Fruit fly (Drosophila melanogaster) whole organism, embryonic: ENCODE measurements around the gene CG7530.

Source experiments
- CG10565 ChIP-seq: fragments of 200-800 bp; sonication (Bioruptor generic); optimal IDR thresholded peaks from 3 replicates; lab custom pipeline; 2016; ENCODE audit warnings: missing biosample characterization, mild to moderate bottlenecking, missing genetic modification characterization
- CG13123 ChIP-seq: fragments of 200-800 bp; sonication (Bioruptor generic); optimal IDR thresholded peaks from 2 replicates; lab custom pipeline; 2016; ENCODE audit warnings: missing biosample characterization, missing genetic modification characterization
- CG13424 ChIP-seq: fragments of 200-800 bp; sonication (Bioruptor generic); optimal IDR thresholded peaks from 2 replicates; lab custom pipeline; 2019; ENCODE audit warnings: missing biosample characterization, mild to moderate bottlenecking, missing genetic modification characterization, moderate library complexity
- CG14441 ChIP-seq: fragments of 200-800 bp; sonication (Bioruptor generic); IDR thresholded peaks from 2 replicates; pipeline ENCODE4 v1.3.6; 2022; ENCODE audit warnings: missing biosample characterization, missing genetic modification characterization
- CG14710 ChIP-seq: fragments of 200-800 bp; sonication (Bioruptor generic); optimal IDR thresholded peaks from 3 replicates; lab custom pipeline; 2019; ENCODE audit warnings: missing biosample characterization, mild to moderate bottlenecking, missing genetic modification characterization, moderate library complexity
- CG15479 ChIP-seq: fragments of 200-800 bp; sonication (Bioruptor generic); optimal IDR thresholded peaks from 3 replicates; lab custom pipeline; 2019; ENCODE audit warnings: missing biosample characterization, mild to moderate bottlenecking, missing genetic modification characterization, moderate library complexity
- CG17568 ChIP-seq: fragments of 200-800 bp; sonication (Bioruptor generic); optimal IDR thresholded peaks from 2 replicates; lab custom pipeline; 2018; ENCODE audit warnings: missing biosample characterization, mild to moderate bottlenecking, missing genetic modification characterization, moderate library complexity
- CG2889 ChIP-seq: fragments of 200-800 bp; sonication (Bioruptor generic); IDR thresholded peaks from 3 replicates; pipeline ENCODE4 v1.3.6; 2022; ENCODE audit warnings: missing biosample characterization, missing genetic modification characterization
- CG30431 ChIP-seq: fragments of 200-800 bp; sonication (Bioruptor generic); optimal IDR thresholded peaks from 2 replicates; lab custom pipeline; 2017; ENCODE audit warnings: missing biosample characterization, missing genetic modification characterization
- CG32767 ChIP-seq: fragments of 200-800 bp; sonication (Bioruptor generic); IDR thresholded peaks from 2 replicates; pipeline ENCODE4 v1.3.6; 2022; ENCODE audit warnings: missing biosample characterization, missing genetic modification characterization
- CG32772 ChIP-seq: fragments of 200-800 bp; sonication (Bioruptor generic); IDR thresholded peaks from 2 replicates; pipeline ENCODE4 v1.3.6; 2022; ENCODE audit warnings: missing biosample characterization, missing genetic modification characterization
- CG34376 ChIP-seq: fragments of 200-800 bp; sonication (Bioruptor generic); optimal IDR thresholded peaks from 2 replicates; lab custom pipeline; 2018; ENCODE audit warnings: missing biosample characterization, mild to moderate bottlenecking, missing genetic modification characterization
- CG3847 ChIP-seq: fragments of 200-800 bp; sonication (Bioruptor generic); IDR thresholded peaks from 2 replicates; pipeline ENCODE4 v1.3.6; 2022; ENCODE audit warnings: missing biosample characterization, missing genetic modification characterization
- CG4707 ChIP-seq: fragments of 200-800 bp; sonication (Bioruptor generic); optimal IDR thresholded peaks from 2 replicates; lab custom pipeline; 2018; ENCODE audit warnings: missing biosample characterization, mild to moderate bottlenecking, missing genetic modification characterization, moderate library complexity
- CG4730 ChIP-seq: fragments of 200-800 bp; sonication (Bioruptor generic); IDR thresholded peaks from 2 replicates; pipeline ENCODE4 v1.3.6; 2022; ENCODE audit warnings: missing biosample characterization, missing genetic modification characterization
- CG6765 ChIP-seq: fragments of 200-800 bp; sonication (Bioruptor generic); optimal IDR thresholded peaks from 3 replicates; lab custom pipeline; 2017; ENCODE audit warnings: missing biosample characterization, mild to moderate bottlenecking, missing genetic modification characterization
- CG6791 ChIP-seq: fragments of 200-800 bp; sonication (Bioruptor generic); IDR thresholded peaks from 3 replicates; pipeline ENCODE4 v1.3.6; 2022; ENCODE audit warnings: missing biosample characterization, missing genetic modification characterization; ENCODE audit not compliant: partially characterized antibody
- CG8478 ChIP-seq: fragments of >200 bp; optimal IDR thresholded peaks from 2 replicates; lab custom pipeline; 2018
- CG9876 ChIP-seq: fragments of 200-800 bp; sonication (Bioruptor generic); optimal IDR thresholded peaks from 2 replicates; lab custom pipeline; 2016; ENCODE audit warnings: missing biosample characterization, missing genetic modification characterization
- CkIIα-i1 ChIP-seq: fragments of 200-800 bp; sonication (Bioruptor generic); IDR thresholded peaks from 2 replicates; pipeline ENCODE4 v1.3.6; 2022; ENCODE audit warnings: missing biosample characterization, missing genetic modification characterization
- Doc3 ChIP-seq: fragments of 200-800 bp; sonication (Bioruptor generic); IDR thresholded peaks from 3 replicates; pipeline ENCODE4 v1.3.6; 2022; ENCODE audit warnings: missing biosample characterization, missing genetic modification characterization; ENCODE audit not compliant: partially characterized antibody
- Gsc ChIP-seq: fragments of 200-800 bp; sonication (Bioruptor generic); IDR thresholded peaks from 2 replicates; pipeline ENCODE4 v1.3.6; 2022; ENCODE audit warnings: missing biosample characterization, missing genetic modification characterization
- HHEX ChIP-seq: fragments of 200-800 bp; sonication (Bioruptor generic); optimal IDR thresholded peaks from 3 replicates; lab custom pipeline; 2017; ENCODE audit warnings: missing biosample characterization, mild to moderate bottlenecking, missing genetic modification characterization, missing genetic modification reagents
- HLH54F ChIP-seq: fragments of 200-800 bp; sonication (Bioruptor generic); optimal IDR thresholded peaks from 3 replicates; lab custom pipeline; 2016; ENCODE audit warnings: missing biosample characterization, missing genetic modification characterization
- NK7.1 ChIP-seq: fragments of 200-800 bp; sonication (Bioruptor generic); optimal IDR thresholded peaks from 3 replicates; lab custom pipeline; 2016; ENCODE audit warnings: missing biosample characterization, missing genetic modification characterization
- Nf-YA ChIP-seq: fragments of 200-800 bp; sonication (Bioruptor generic); IDR thresholded peaks from 2 replicates; pipeline ENCODE4 v1.3.6; 2022; ENCODE audit warnings: missing biosample characterization, missing genetic modification characterization
- Nf-YC ChIP-seq: fragments of 200-800 bp; optimal IDR thresholded peaks from 3 replicates; lab custom pipeline; 2019; ENCODE audit warnings: missing biosample characterization, mild to moderate bottlenecking, missing genetic modification characterization, moderate library complexity
- Tbp ChIP-seq: fragments of >200 bp; optimal IDR thresholded peaks from 2 replicates; lab custom pipeline; 2018; ENCODE audit warnings: missing biosample characterization, missing genetic modification characterization
- amos ChIP-seq: fragments of 200-800 bp; sonication (Bioruptor generic); IDR thresholded peaks from 2 replicates; pipeline ENCODE4 v1.3.6; 2022; ENCODE audit warnings: missing biosample characterization, missing genetic modification characterization; ENCODE audit not compliant: partially characterized antibody
- ase ChIP-seq: fragments of 200-800 bp; sonication (Bioruptor generic); IDR thresholded peaks from 3 replicates; pipeline ENCODE4 v1.3.6; 2022; ENCODE audit warnings: missing biosample characterization, missing genetic modification characterization
- ash1 ChIP-seq: fragments of 200-800 bp; sonication (Bioruptor generic); optimal IDR thresholded peaks from 2 replicates; lab custom pipeline; 2018; ENCODE audit warnings: missing biosample characterization, mild to moderate bottlenecking, missing genetic modification characterization
- bsh ChIP-seq, 2 experiments: fragments of 200-800 bp; sonication (Bioruptor generic); optimal IDR thresholded peaks; 2 replicates each; lab custom pipeline; 2017 to 2018; ENCODE audit warnings: mild to moderate bottlenecking in 2 of 2, missing biosample characterization in 2 of 2, missing genetic modification characterization in 2 of 2, moderate library complexity in 1 of 2
- emc ChIP-seq: fragments of 200-800 bp; sonication (Bioruptor generic); optimal IDR thresholded peaks from 2 replicates; lab custom pipeline; 2016; ENCODE audit warnings: missing biosample characterization, missing genetic modification characterization
- eyg ChIP-seq: fragments of 200-800 bp; sonication (Bioruptor generic); optimal IDR thresholded peaks from 3 replicates; lab custom pipeline; 2016; ENCODE audit warnings: missing biosample characterization, missing genetic modification characterization
- gcm ChIP-seq: fragments of 200-800 bp; sonication (Bioruptor generic); optimal IDR thresholded peaks from 2 replicates; lab custom pipeline; 2019; ENCODE audit warnings: missing biosample characterization, mild to moderate bottlenecking, missing genetic modification characterization, moderate library complexity
- hb ChIP-seq: fragments of 200-800 bp; sonication (Bioruptor generic); IDR thresholded peaks from 3 replicates; pipeline ENCODE4 v1.3.6; 2022; ENCODE audit warnings: missing biosample characterization, missing genetic modification characterization; ENCODE audit not compliant: partially characterized antibody
- jumu ChIP-seq: fragments of 200-800 bp; sonication (Bioruptor generic); optimal IDR thresholded peaks from 3 replicates; lab custom pipeline; 2016; ENCODE audit warnings: missing biosample characterization, missing genetic modification characterization
- lab ChIP-seq: fragments of 200-800 bp; sonication (Bioruptor generic); optimal IDR thresholded peaks from 3 replicates; lab custom pipeline; 2017; ENCODE audit warnings: missing biosample characterization, missing genetic modification characterization, mild to moderate bottlenecking, moderate library complexity, missing genetic modification reagents
- lmd ChIP-seq: fragments of 200-800 bp; sonication (Bioruptor generic); IDR thresholded peaks from 2 replicates; pipeline ENCODE4 v1.3.6; 2022; ENCODE audit warnings: missing biosample characterization, missing genetic modification characterization
- phol ChIP-seq: fragments of 200-800 bp; sonication (Bioruptor generic); optimal IDR thresholded peaks from 3 replicates; lab custom pipeline; 2018; ENCODE audit warnings: missing biosample characterization, mild to moderate bottlenecking, missing genetic modification characterization, moderate library complexity
- psq ChIP-seq: fragments of 200-800 bp; sonication (Bioruptor generic); optimal IDR thresholded peaks from 2 replicates; lab custom pipeline; 2017; ENCODE audit warnings: missing biosample characterization, missing genetic modification characterization
- pzg ChIP-seq: fragments of 200-800 bp; sonication (Bioruptor generic); optimal IDR thresholded peaks from 3 replicates; lab custom pipeline; 2018; ENCODE audit warnings: missing biosample characterization, mild to moderate bottlenecking, missing genetic modification characterization, moderate library complexity
- repo ChIP-seq: fragments of 200-800 bp; sonication (Bioruptor generic); optimal IDR thresholded peaks from 2 replicates; lab custom pipeline; 2016; ENCODE audit warnings: missing biosample characterization, missing genetic modification characterization
- sisA ChIP-seq: fragments of 200-800 bp; sonication (Bioruptor generic); IDR thresholded peaks from 2 replicates; pipeline ENCODE4 v1.3.6; 2022; ENCODE audit warnings: missing biosample characterization, missing genetic modification characterization
- sug ChIP-seq: fragments of 200-800 bp; optimal IDR thresholded peaks from 2 replicates; lab custom pipeline; 2019; ENCODE audit warnings: missing biosample characterization, mild to moderate bottlenecking, missing genetic modification characterization, moderate library complexity
- tio ChIP-seq: fragments of 200-800 bp; sonication (Bioruptor generic); optimal IDR thresholded peaks from 2 replicates; lab custom pipeline; 2017; ENCODE audit warnings: missing biosample characterization, missing genetic modification characterization, inconsistent platforms
- tna ChIP-seq: fragments of 200-800 bp; sonication (Bioruptor generic); IDR thresholded peaks from 2 replicates; pipeline ENCODE4 v1.3.6; 2022; ENCODE audit warnings: missing biosample characterization, missing genetic modification characterization; ENCODE audit not compliant: partially characterized antibody
- zen2 ChIP-seq: fragments of 200-800 bp; sonication (Bioruptor generic); IDR thresholded peaks from 3 replicates; pipeline ENCODE4 v1.3.6; 2022; ENCODE audit warnings: missing biosample characterization, missing genetic modification characterization; ENCODE audit not compliant: partially characterized antibody
- zfh1 ChIP-seq: fragments of 200-800 bp; sonication (Bioruptor generic); IDR thresholded peaks from 3 replicates; pipeline ENCODE4 v1.3.6; 2022; ENCODE audit warnings: missing biosample characterization, missing genetic modification characterization

Gene CG7530

dm6 chr3R:14714147-14714903 is 17.0 kb downstream of the CG7530 start (continued):
- TF ChIP-seq tio (GFP tag; lab: Kevin White, UChicago) (no peak), phol (peak; percentile 89), CG14710 (tag; lab: Kevin White, UChicago) (peak; percentile 94), CG3847 (GFP tag; lab: Robert Waterston, UW) (0 out of 2 replicates have a peak, but pooled peaks have one; percentile 11), pzg (no peak), Nf-YA (GFP tag; lab: Robert Waterston, UW) (peak; percentile 52; the same call in 1 of the 2 replicates), CG34376 (GFP tag; lab: Kevin White, UChicago) (no peak), emc (GFP tag; lab: Kevin White, UChicago) (no peak), CG6765 (no peak), lab (peak; percentile 65), eyg (GFP tag; lab: Kevin White, UChicago) (no peak), repo (GFP tag; lab: Kevin White, UChicago) (no peak), CG13123 (no peak), ase (peak; percentile 68; the same call in 2 of the 3 replicates), ash1 (GFP tag; lab: Kevin White, UChicago) (no peak), Tbp (GFP tag; lab: Kevin White, UChicago) (no peak), amos (no peak), gcm (GFP tag; lab: Kevin White, UChicago) (peak; percentile 72), jumu (GFP tag; lab: Kevin White, UChicago) (peak; percentile 11), CG30431 (GFP tag; lab: Kevin White, UChicago) (peak; percentile 24), CG2889 (GFP tag; lab: Robert Waterston, UW) (no peak), CG10565 (GFP tag; lab: Kevin White, UChicago) (peak; percentile 18), HHEX (GFP tag; lab: Kevin White, UChicago) (peak; percentile 60), hb (GFP tag; lab: Robert Waterston, UW) (no peak), HLH54F (no peak), CG4730 (GFP tag; lab: Robert Waterston, UW) (0 out of 2 replicates have a peak, but pooled peaks have one; percentile 39), lmd (peak; percentile 50; the same call in 1 of the 2 replicates), Doc3 (GFP tag; lab: Robert Waterston, UW) (no peak), CG32767 (GFP tag; lab: Robert Waterston, UW) (0 out of 2 replicates have a peak, but pooled peaks have one; percentile 13), CG15479 (GFP tag; lab: Kevin White, UChicago) (peak; percentile 68), CG13424 (tag; lab: Kevin White, UChicago) (peak; percentile 84), NK7.1 (no peak), zfh1 (0 out of 3 replicates have a peak, but pooled peaks have one; percentile 31), CG14441 (GFP tag; lab: Robert Waterston, UW) (no peak), CG8478 (lab: Kevin White, UChicago) (no peak), tna (GFP tag; lab: Robert Waterston, UW) (no peak), CG4707 (GFP tag; lab: Kevin White, UChicago) (no peak), bsh (GFP tag; optimal IDR thresholded peaks at IDR 0.05; lab: Kevin White, UChicago) (peak in 1 of 2 experiments; percentile 90), CG17568 (GFP tag; lab: Kevin White, UChicago) (no peak), sisA (GFP tag; lab: Robert Waterston, UW) (peak; percentile 76), CkIIα-i1 (no peak), CG6791 (GFP tag; lab: Robert Waterston, UW) (no peak), Gsc (GFP tag; lab: Robert Waterston, UW) (no peak), CG9876 (GFP tag; lab: Kevin White, UChicago) (no peak), zen2 (GFP tag; lab: Robert Waterston, UW) (no peak), psq (GFP tag; lab: Kevin White, UChicago) (peak; percentile 91), Nf-YC (tag; lab: Kevin White, UChicago) (peak; percentile 23), sug (tag; lab: Kevin White, UChicago) (peak; percentile 84), CG32772 (GFP tag; lab: Robert Waterston, UW) (peak; percentile 56; the same call in 1 of the 2 replicates)
